Fruit fly (Drosophila melanogaster): ENCODE results near the gene klu.

- TF ChIP-seq EcR (GFP tag; optimal IDR thresholded peaks at IDR 0.05) (no peak), usp (GFP tag; optimal IDR thresholded peaks at IDR 0.05) (no peak), CG8478 (optimal IDR thresholded peaks at IDR 0.05) (no peak), psq (optimal IDR thresholded peaks at IDR 0.05) (no peak), Dll (optimal IDR thresholded peaks at IDR 0.05) (no peak)
Measured at dm6 chr3L:11025261-11025660, 16.3 kb upstream of the klu start, which contains the start of gene CG32079.

Measured in whole organism.